Worm (Caenorhabditis elegans): ENCODE data around the gene ule-2.

The ule-2 gene

DNA sequence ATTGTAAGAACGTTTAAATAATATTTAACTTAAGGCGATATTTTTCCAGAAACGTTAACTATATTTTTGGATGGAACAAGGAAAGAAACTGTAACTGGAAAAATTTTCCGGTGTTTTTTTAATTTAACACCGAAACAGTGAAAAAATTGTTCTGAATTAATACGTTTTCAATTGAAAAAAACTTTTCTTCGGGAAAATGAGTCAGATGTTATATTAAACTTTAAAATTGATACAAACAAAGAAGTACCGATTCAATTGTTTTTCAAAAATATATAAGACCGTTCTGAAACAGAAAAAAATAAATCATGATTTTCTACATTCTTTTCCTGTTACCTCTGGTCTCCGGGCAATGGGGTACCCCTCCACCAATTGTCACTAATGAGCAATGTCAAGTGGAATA is at the start of gene ule-2:
TSS of gene ule-2 (plus strand) at position 301 of the 400 bp plus-strand sequence.
- TF ChIP-seq B0310.2 (tag; optimal IDR thresholded peaks at IDR 0.05) (no peak), ets-7 (tag; optimal IDR thresholded peaks at IDR 0.05) (no peak), hmg-4 (GFP tag; optimal IDR thresholded peaks at IDR 0.05) (no peak)

DNA sequence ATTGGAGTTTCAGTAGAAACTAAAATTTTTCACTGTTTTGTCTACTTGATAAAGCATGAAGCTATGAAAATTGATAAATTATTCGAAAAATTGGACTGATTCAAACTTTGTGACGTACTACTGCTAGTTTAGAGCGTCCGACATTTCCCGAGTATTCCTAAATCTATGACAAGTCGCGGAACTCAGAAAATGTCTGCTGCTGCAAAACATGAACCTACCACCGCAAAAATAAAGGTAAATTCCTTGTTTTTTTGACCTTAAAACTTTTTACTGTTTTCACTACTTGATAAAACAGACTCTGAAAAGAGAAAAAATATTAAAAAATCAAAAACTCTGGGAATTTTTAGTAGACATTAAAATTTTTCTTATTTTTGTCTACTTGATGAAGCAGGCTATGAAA is 48.2 kb upstream of the ule-2 start:
- TF ChIP-seq flt-1 (GFP tag; IDR thresholded peaks at IDR 0.05) (no peak), ceh-36 (tag; optimal IDR thresholded peaks at IDR 0.05) (no peak), B0310.2 (tag; optimal IDR thresholded peaks at IDR 0.05) (no peak), tbx-11 (GFP tag; IDR thresholded peaks at IDR 0.05) (no peak), hmbx-1 (tag; optimal IDR thresholded peaks at IDR 0.05) (no peak), hmg-4 (GFP tag; optimal IDR thresholded peaks at IDR 0.05) (no peak), tbx-37 (GFP tag; conservative IDR thresholded peaks at IDR 0.05) (no peak), pes-1 (GFP tag; IDR thresholded peaks at IDR 0.05) (no peak), ceh-13 (GFP tag; optimal IDR thresholded peaks at IDR 0.05) (no peak), tra-4 (tag; optimal IDR thresholded peaks at IDR 0.05) (no peak), aly-1 (tag; optimal IDR thresholded peaks at IDR 0.05) (no peak), F13C5.2 (tag; optimal IDR thresholded peaks at IDR 0.05) (no peak), sea-1 (GFP tag; conservative IDR thresholded peaks at IDR 0.05) (no peak), scrt-1 (GFP tag; IDR thresholded peaks at IDR 0.05) (no peak), ets-7 (tag; optimal IDR thresholded peaks at IDR 0.05) (no peak), ama-1 (optimal IDR thresholded peaks at IDR 0.05) (no peak)

DNA sequence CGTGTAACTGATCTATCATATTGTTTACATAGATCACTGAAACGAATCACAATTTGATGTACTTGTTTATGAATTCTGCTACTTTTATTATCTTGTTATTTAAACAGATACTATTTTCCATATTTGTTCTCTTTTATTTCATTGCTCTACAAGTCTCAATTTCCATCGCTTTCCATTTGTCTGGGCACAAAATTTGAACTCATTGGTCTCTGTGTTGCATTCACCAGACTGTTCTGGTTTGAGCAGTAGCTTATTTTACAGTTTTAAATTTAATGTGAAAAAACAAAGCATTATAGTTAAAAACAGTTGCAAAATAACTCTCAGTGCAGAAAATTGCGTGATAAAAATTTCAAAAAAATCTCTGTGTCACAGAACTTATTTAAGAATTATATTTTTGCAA is 47.3 kb upstream of the ule-2 start:
- no peak for TF ChIP-seq tbx-37 (GFP tag; conservative IDR thresholded peaks at IDR 0.05)

DNA sequence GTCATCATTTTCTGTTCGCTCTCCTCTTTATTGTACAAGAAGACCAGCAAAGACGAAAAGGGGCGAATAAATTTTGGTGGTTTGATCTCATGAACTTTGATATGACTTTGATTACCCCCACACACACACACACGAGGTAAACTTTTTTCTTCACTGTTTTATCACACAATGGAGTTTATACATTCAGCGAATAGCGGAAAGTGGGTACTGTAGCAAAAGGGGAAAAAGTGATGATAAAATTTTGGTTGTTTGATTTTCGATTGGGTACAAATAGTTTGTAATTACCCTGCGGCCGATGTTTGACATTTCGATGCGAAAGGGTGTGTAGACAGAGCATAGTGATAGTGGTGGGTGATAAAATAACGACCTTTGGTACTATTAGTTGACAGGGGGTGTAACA is 40.7 kb upstream of the ule-2 start:
- TF ChIP-seq aly-1 (tag; optimal IDR thresholded peaks at IDR 0.05) (no peak), pes-1 (GFP tag; IDR thresholded peaks at IDR 0.05) (no peak), hmbx-1 (tag; optimal IDR thresholded peaks at IDR 0.05) (no peak), ets-7 (tag; optimal IDR thresholded peaks at IDR 0.05) (no peak), sea-1 (GFP tag; conservative IDR thresholded peaks at IDR 0.05) (no peak), tra-4 (tag; optimal IDR thresholded peaks at IDR 0.05) (no peak), tbx-37 (GFP tag; conservative IDR thresholded peaks at IDR 0.05) (no peak), ceh-36 (tag; optimal IDR thresholded peaks at IDR 0.05) (no peak), tbx-11 (GFP tag; IDR thresholded peaks at IDR 0.05) (no peak), hmg-4 (GFP tag; optimal IDR thresholded peaks at IDR 0.05) (no peak), F13C5.2 (tag; optimal IDR thresholded peaks at IDR 0.05) (no peak), hnd-1 (tag; optimal IDR thresholded peaks at IDR 0.05) (no peak), ama-1 (optimal IDR thresholded peaks at IDR 0.05) (no peak), B0310.2 (tag; optimal IDR thresholded peaks at IDR 0.05) (no peak), ceh-13 (GFP tag; optimal IDR thresholded peaks at IDR 0.05) (no peak), flt-1 (GFP tag; IDR thresholded peaks at IDR 0.05) (no peak), scrt-1 (GFP tag; IDR thresholded peaks at IDR 0.05) (no peak)

DNA sequence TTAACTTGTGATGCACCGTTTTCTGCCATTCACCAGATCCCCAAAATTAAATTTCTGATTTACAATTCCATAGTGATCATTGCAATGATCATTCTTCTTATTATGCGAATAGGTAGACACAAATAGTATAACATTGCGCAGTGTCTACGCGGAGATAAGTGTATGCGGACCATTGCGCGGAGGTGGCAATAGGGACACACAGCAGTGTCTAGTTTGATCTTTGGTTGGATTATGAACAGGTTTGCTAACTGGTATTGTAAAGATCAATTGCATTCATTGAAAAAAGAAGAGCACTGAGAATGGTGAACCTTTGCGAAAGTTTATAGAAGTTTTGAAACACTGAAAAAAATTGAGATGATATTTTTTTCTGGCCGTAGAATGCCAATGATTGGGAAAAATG is 35.6 kb upstream of the ule-2 start:
- TF ChIP-seq F13C5.2 (tag; optimal IDR thresholded peaks at IDR 0.05) (no peak), tbx-37 (GFP tag; conservative IDR thresholded peaks at IDR 0.05) (no peak), tbx-11 (GFP tag; IDR thresholded peaks at IDR 0.05) (no peak), hmbx-1 (tag; optimal IDR thresholded peaks at IDR 0.05) (no peak), hmg-4 (GFP tag; optimal IDR thresholded peaks at IDR 0.05) (no peak), scrt-1 (GFP tag; IDR thresholded peaks at IDR 0.05) (no peak), ceh-36 (tag; optimal IDR thresholded peaks at IDR 0.05) (no peak), aly-1 (tag; optimal IDR thresholded peaks at IDR 0.05) (no peak), ceh-13 (GFP tag; optimal IDR thresholded peaks at IDR 0.05) (no peak), tra-4 (tag; optimal IDR thresholded peaks at IDR 0.05) (no peak), ets-7 (tag; optimal IDR thresholded peaks at IDR 0.05) (no peak), flt-1 (GFP tag; IDR thresholded peaks at IDR 0.05) (no peak), sea-1 (GFP tag; conservative IDR thresholded peaks at IDR 0.05) (no peak), B0310.2 (tag; optimal IDR thresholded peaks at IDR 0.05) (no peak)

DNA sequence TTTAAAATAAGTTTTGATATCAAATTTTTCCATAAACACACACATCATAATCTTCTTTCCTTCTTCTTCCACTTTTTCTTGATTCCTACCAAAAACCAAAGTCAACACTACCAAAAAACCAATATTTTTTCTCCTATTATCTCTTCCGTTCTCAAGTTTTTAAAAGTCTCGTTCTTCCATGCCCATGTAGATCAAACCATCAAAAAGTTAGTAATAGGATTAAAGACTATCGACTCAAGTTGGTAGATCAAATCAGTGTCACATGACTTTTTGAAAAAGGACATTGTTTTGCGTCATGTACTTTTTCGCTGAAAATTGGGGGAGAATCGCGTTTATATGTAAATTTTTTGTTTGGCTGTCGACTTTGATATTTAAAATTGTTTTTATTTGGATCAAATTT is 31.9 kb upstream of the ule-2 start:
- TF ChIP-seq ets-7 (tag; optimal IDR thresholded peaks at IDR 0.05) (no peak), F13C5.2 (tag; optimal IDR thresholded peaks at IDR 0.05) (no peak), pes-1 (GFP tag; IDR thresholded peaks at IDR 0.05) (no peak), ceh-36 (tag; optimal IDR thresholded peaks at IDR 0.05) (no peak), flt-1 (GFP tag; IDR thresholded peaks at IDR 0.05) (no peak), ceh-13 (GFP tag; optimal IDR thresholded peaks at IDR 0.05) (no peak), scrt-1 (GFP tag; IDR thresholded peaks at IDR 0.05) (no peak), aly-1 (tag; optimal IDR thresholded peaks at IDR 0.05) (no peak), hmbx-1 (tag; optimal IDR thresholded peaks at IDR 0.05) (no peak), tra-4 (tag; optimal IDR thresholded peaks at IDR 0.05) (no peak), hmg-4 (GFP tag; optimal IDR thresholded peaks at IDR 0.05) (no peak), B0310.2 (tag; optimal IDR thresholded peaks at IDR 0.05) (no peak), hnd-1 (tag; optimal IDR thresholded peaks at IDR 0.05) (no peak), tbx-11 (GFP tag; IDR thresholded peaks at IDR 0.05) (no peak), sea-1 (GFP tag; conservative IDR thresholded peaks at IDR 0.05) (no peak), tbx-37 (GFP tag; conservative IDR thresholded peaks at IDR 0.05) (no peak)

DNA sequence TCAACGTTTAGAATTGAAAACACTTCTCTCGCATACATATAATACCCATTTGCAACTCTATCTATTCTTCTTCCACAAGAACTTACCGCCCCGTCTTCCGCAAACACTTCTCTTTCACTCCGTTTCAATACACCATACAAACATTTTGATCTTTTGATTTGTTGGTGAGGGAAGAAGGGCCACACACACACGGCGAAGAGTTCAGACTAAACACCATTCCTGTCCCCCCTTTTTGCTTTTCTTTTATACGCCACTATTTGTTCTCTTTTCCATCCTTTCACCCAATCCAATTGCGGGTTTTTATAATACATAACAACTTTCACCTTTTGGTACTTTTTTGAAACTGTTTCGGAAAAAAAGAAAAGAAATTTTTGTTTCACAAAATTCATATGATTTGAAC is 29.8 kb upstream of the ule-2 start:
- no peak for TF ChIP-seq aly-1 (tag; optimal IDR thresholded peaks at IDR 0.05)
- no peak for TF ChIP-seq hmg-4 (GFP tag; optimal IDR thresholded peaks at IDR 0.05)
- TF ChIP-seq tra-4 (tag; optimal IDR thresholded peaks at IDR 0.05), result no peak
- no peak for TF ChIP-seq F13C5.2 (tag; optimal IDR thresholded peaks at IDR 0.05)
- no peak for TF ChIP-seq B0310.2 (tag; optimal IDR thresholded peaks at IDR 0.05)
- TF ChIP-seq hnd-1 (tag; optimal IDR thresholded peaks at IDR 0.05), result no peak

DNA sequence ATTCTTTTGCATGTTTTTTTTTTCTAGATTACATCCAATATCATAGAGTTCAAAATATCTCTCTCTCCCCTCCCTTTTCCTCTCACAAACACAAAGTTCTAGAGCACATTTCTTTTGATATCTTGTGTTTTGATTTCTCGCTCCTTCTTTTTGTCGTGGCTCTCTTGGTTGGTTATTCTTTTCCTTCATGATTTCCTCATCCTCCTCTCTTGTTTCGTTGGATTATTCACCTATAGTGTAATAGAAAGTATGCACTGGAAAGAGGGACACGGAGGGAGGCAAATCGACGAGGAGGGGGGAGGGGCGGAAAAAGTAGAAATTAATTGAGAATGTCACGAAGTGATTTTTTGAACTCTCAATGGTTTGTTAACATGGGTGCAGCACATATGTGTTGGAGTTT is 28.5 kb upstream of the ule-2 start:
- no peak for TF ChIP-seq tra-4 (tag; optimal IDR thresholded peaks at IDR 0.05)
- no peak for TF ChIP-seq hmbx-1 (tag; optimal IDR thresholded peaks at IDR 0.05)
- no peak for TF ChIP-seq sea-1 (GFP tag; conservative IDR thresholded peaks at IDR 0.05)
- no peak for TF ChIP-seq hmg-4 (GFP tag; optimal IDR thresholded peaks at IDR 0.05)
- no peak for TF ChIP-seq flt-1 (GFP tag; IDR thresholded peaks at IDR 0.05)
- TF ChIP-seq pes-1 (GFP tag; IDR thresholded peaks at IDR 0.05), result no peak
- no peak for TF ChIP-seq F13C5.2 (tag; optimal IDR thresholded peaks at IDR 0.05)
- TF ChIP-seq aly-1 (tag; optimal IDR thresholded peaks at IDR 0.05), result no peak
- no peak for TF ChIP-seq ceh-13 (GFP tag; optimal IDR thresholded peaks at IDR 0.05)
- no peak for TF ChIP-seq B0310.2 (tag; optimal IDR thresholded peaks at IDR 0.05)
- no peak for TF ChIP-seq ets-7 (tag; optimal IDR thresholded peaks at IDR 0.05)
- TF ChIP-seq tbx-37 (GFP tag; conservative IDR thresholded peaks at IDR 0.05), result no peak
- no peak for TF ChIP-seq ceh-36 (tag; optimal IDR thresholded peaks at IDR 0.05)
- no peak for TF ChIP-seq hnd-1 (tag; optimal IDR thresholded peaks at IDR 0.05)
- no peak for TF ChIP-seq ama-1 (optimal IDR thresholded peaks at IDR 0.05)
- TF ChIP-seq scrt-1 (GFP tag; IDR thresholded peaks at IDR 0.05), result no peak
- TF ChIP-seq tbx-11 (GFP tag; IDR thresholded peaks at IDR 0.05), result no peak
